Fruit fly (Drosophila melanogaster) whole organism, wandering third instar larva: ENCODE data around the gene Msh6.

Experiments
- Myc ChIP-seq: fragments of >200 bp; optimal IDR thresholded peaks from 2 replicates; lab custom pipeline; 2017
- br ChIP-seq: fragments of 200-800 bp; sonication (Bioruptor generic); optimal IDR thresholded peaks from 2 replicates; lab custom pipeline; 2016; ENCODE audit warnings: missing biosample characterization, missing genetic modification characterization
- dsf ChIP-seq: sonication (Bioruptor generic); optimal IDR thresholded peaks from 2 replicates; lab custom pipeline; 2016; ENCODE audit warnings: missing biosample characterization, missing genetic modification characterization, borderline replicate concordance
- ey ChIP-seq: fragments of 200-800 bp; sonication (Bioruptor generic); optimal IDR thresholded peaks from 2 replicates; lab custom pipeline; 2016; ENCODE audit warnings: missing biosample characterization, missing genetic modification characterization
- h ChIP-seq: fragments of 200-800 bp; sonication (Bioruptor generic); optimal IDR thresholded peaks from 3 replicates; lab custom pipeline; 2016; ENCODE audit warnings: missing biosample characterization, mild to moderate bottlenecking, missing genetic modification characterization
- rgr ChIP-seq: fragments of 200-800 bp; sonication (Bioruptor generic); optimal IDR thresholded peaks from 3 replicates; lab custom pipeline; 2016; ENCODE audit warnings: missing biosample characterization, mild to moderate bottlenecking, missing genetic modification characterization

- TF ChIP-seq rgr (GFP tag; lab: Kevin White, UChicago) (no peak), br (GFP tag; lab: Kevin White, UChicago) (no peak), Myc (lab: Kevin White, UChicago) (no peak), h (GFP tag; lab: Kevin White, UChicago) (no peak), ey (GFP tag; lab: Kevin White, UChicago) (no peak), dsf (GFP tag; lab: Kevin White, UChicago) (no peak)
Observed at dm6 chr3L:15121272-15121671, 37.1 kb downstream of the Msh6 start, which contains the start of gene CG32847.
